Worm (Caenorhabditis elegans) whole organism, midembryonic: Measurements from ENCODE around the gene gos-28.

Source experiments
- T22C8.4 ChIP-seq: fragments of 200-800 bp; sonication (Bioruptor generic); IDR thresholded peaks from 2 replicates; pipeline ENCODE4 v1.3.6; 2022; ENCODE audit warnings: missing genetic modification characterization, missing compliant biosample characterization
- cog-1 ChIP-seq: sonication (generic microtip); optimal IDR thresholded peaks from 2 replicates; lab custom pipeline; 2016; ENCODE audit warnings: missing genetic modification characterization, missing compliant biosample characterization
- flt-1 ChIP-seq: fragments of 200-800 bp; sonication (Bioruptor generic); IDR thresholded peaks from 2 replicates; pipeline ENCODE4 v1.3.6; 2022; ENCODE audit warnings: missing genetic modification characterization, missing compliant biosample characterization
- klf-2 ChIP-seq: fragments of 200-800 bp; sonication (Bioruptor generic); conservative IDR thresholded peaks from 2 replicates; pipeline ENCODE4 v1.3.6; 2022; ENCODE audit warnings: missing genetic modification reagents, missing genetic modification characterization, missing compliant biosample characterization
- med-1 ChIP-seq: sonication (generic microtip); optimal IDR thresholded peaks from 2 replicates; lab custom pipeline; 2017; ENCODE audit warnings: missing genetic modification characterization, mild to moderate bottlenecking, missing compliant biosample characterization, antibody characterized with exemption, missing genetic modification reagents; ENCODE audit not compliant: insufficient read depth
- ref-1 ChIP-seq: fragments of 200-800 bp; sonication (Bioruptor generic); conservative IDR thresholded peaks from 2 replicates; pipeline ENCODE4 v1.3.6; 2022; ENCODE audit warnings: missing genetic modification reagents, missing genetic modification characterization, missing compliant biosample characterization
- tab-1 ChIP-seq: fragments of 200-800 bp; sonication (Bioruptor generic); IDR thresholded peaks from 2 replicates; pipeline ENCODE4 v1.3.6; 2022; ENCODE audit warnings: missing genetic modification characterization, missing compliant biosample characterization
- ztf-23 ChIP-seq: fragments of 200-800 bp; sonication (Bioruptor generic); IDR thresholded peaks from 2 replicates; pipeline ENCODE4 v1.3.6; 2022; ENCODE audit warnings: missing genetic modification reagents, missing genetic modification characterization, missing compliant biosample characterization
- ztf-29 ChIP-seq: fragments of 200-800 bp; sonication (Bioruptor generic); IDR thresholded peaks from 2 replicates; pipeline ENCODE4 v1.3.6; 2022; ENCODE audit warnings: missing genetic modification reagents, missing genetic modification characterization, missing compliant biosample characterization

The gos-28 gene

DNA sequence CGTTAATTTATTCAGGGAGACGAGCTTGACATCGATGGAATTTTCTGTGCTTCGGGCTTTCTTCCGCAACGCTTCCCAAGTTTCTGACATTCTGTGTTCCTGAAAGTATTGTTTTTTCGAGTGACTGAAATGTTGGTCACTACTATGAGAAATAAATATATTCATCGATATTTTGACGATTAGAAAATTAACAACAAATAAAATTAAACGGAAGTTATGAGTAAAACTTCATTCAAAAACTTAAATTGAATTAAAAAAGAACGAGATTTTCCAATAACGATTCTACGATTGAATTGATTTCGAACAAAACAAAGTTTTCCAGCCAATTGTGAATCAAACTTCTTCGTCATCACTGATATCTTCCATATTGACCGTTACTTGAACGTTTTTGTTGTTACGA is at the start of gene gos-28:
Gene gos-28 (minus strand): TSS at position 101 of the 400 bp plus-strand sequence.
- TF ChIP-seq med-1 (GFP tag; lab: Kevin White, UChicago) (no peak), ztf-29 (no peak), T22C8.4 (no peak), klf-2 (no peak), flt-1 (no peak), ztf-23 (GFP tag; lab: Robert Waterston, UW) (no peak), ref-1 (GFP tag; lab: Robert Waterston, UW) (no peak), tab-1 (GFP tag; lab: Robert Waterston, UW) (no peak), cog-1 (tag; lab: Kevin White, UChicago) (no peak)

ce11 chrIII:7397196-7397595 is 48.2 kb upstream of the gos-28 start:
- TF ChIP-seq ztf-23 (GFP tag; lab: Robert Waterston, UW), result no peak
- TF ChIP-seq med-1 (GFP tag; lab: Kevin White, UChicago), result no peak
- no peak for TF ChIP-seq ref-1 (GFP tag; lab: Robert Waterston, UW)
- no peak for TF ChIP-seq T22C8.4
- no peak for TF ChIP-seq klf-2
- no peak for TF ChIP-seq cog-1 (tag; lab: Kevin White, UChicago)
- TF ChIP-seq ztf-29, result no peak
- TF ChIP-seq tab-1 (GFP tag; lab: Robert Waterston, UW), result no peak
- TF ChIP-seq flt-1, result no peak

ce11 chrIII:7395354-7395753 is 46.4 kb upstream of the gos-28 start, which contains the start of gene lgc-50:
TSS of gene lgc-50 (minus strand) at chrIII:7395454.
- TF ChIP-seq ztf-23 (GFP tag; lab: Robert Waterston, UW) (no peak), flt-1 (no peak), med-1 (GFP tag; lab: Kevin White, UChicago) (no peak), ztf-29 (no peak), cog-1 (tag; lab: Kevin White, UChicago) (no peak)

- no peak for TF ChIP-seq ref-1 (GFP tag; lab: Robert Waterston, UW)
- 0 out of 2 replicates have a peak, but pooled peaks have one; percentile 33 for TF ChIP-seq ztf-23 (GFP tag; lab: Robert Waterston, UW)
- TF ChIP-seq flt-1, result no peak
These were observed 38.4 kb upstream of the gos-28 start for ce11 chrIII:7387359-7387758.

DNA sequence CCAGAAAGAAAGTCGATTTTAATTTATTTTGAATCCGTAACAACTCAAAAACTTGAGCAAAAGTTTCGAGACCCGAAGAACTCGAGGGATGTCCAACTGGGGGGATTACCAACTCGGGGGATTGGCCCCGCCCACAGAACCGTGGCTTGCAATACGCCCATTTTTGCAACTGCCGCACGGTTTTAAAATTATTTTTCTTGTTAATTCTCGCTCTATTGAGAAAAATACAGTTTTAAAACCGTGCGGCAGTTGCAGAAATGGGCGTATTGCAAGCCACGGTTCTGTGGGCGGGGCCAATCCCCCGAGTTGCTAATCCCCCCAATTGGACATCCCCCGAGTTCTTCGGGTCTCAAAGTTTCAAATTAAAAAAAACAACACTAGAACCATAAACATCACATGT is 37.6 kb upstream of the gos-28 start:
- TF ChIP-seq ztf-23 (GFP tag; lab: Robert Waterston, UW) (0 out of 2 replicates have a peak, but pooled peaks have one; percentile 37), flt-1 (0 out of 2 replicates have a peak, but pooled peaks have one; percentile 50)

DNA sequence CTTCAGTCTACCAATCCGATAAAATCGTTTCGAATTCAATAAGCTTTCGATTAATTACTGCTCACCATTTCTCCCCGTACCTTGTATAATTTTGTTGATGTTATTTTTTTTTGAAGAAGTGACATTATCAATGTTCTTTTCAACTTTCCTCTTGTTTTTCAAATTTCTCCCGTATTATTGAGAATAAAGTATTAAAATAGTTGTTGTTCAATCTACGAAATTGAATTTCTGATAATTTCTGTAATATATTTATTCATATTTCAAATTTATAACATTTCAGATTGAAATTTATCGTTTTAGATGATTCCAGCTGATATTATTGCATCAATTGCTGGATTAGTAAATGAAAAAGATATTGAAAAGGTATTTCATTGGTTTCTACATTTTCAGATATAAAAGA is 37.0 kb upstream of the gos-28 start, which contains the start of gene trd-1:
Gene trd-1 (plus strand): TSS at position 301 of the 400 bp plus-strand sequence.
- TF ChIP-seq ref-1 (GFP tag; lab: Robert Waterston, UW), result no peak
- TF ChIP-seq cog-1 (tag; lab: Kevin White, UChicago), result no peak
- TF ChIP-seq tab-1 (GFP tag; lab: Robert Waterston, UW), result no peak
- TF ChIP-seq med-1 (GFP tag; lab: Kevin White, UChicago), result no peak
- TF ChIP-seq ztf-23 (GFP tag; lab: Robert Waterston, UW), result no peak
- TF ChIP-seq klf-2, result no peak
- TF ChIP-seq ztf-29, result no peak
- no peak for TF ChIP-seq flt-1
- no peak for TF ChIP-seq T22C8.4

- TF ChIP-seq ztf-29 (no peak), ztf-23 (GFP tag; lab: Robert Waterston, UW) (no peak), med-1 (GFP tag; lab: Kevin White, UChicago) (no peak), tab-1 (GFP tag; lab: Robert Waterston, UW) (no peak), cog-1 (tag; lab: Kevin White, UChicago) (no peak)
These were observed 34.8 kb upstream of the gos-28 start, which contains the start of gene tbp-1 for ce11 chrIII:7383733-7384132. TSS of gene tbp-1 (plus strand) at chrIII:7384033.

DNA sequence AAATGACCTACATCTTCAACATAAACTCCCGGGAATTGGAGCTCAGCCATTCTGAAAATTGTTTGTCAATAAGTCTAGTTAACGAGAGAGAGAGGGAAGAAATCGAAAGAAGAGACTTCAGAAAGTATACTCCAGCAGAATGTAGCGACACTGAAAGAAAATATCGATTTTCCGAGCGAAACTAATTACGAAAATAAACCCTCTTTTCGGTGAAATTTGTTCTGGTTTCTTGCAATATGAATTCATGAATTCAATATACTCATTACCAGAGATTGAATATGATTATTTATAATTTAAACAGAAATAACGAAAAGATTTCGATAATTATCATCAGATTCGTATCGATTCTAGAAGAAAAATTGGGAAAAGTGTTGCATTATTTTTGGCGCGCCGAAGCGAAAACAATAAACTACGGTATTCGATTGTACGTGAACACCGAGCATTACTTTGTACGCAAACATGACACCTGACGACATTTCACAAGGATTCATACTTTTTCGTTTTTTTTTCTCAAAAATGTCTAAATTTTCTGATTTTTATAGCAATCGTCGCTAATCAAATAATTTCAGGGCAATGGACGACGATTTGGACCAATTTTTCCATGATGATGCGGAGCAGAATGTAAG is 32.7 kb upstream of the gos-28 start, which contains the start of the genes hmg-4 and T20B12.3:
Gene hmg-4 (minus strand): TSS at position 51 of the 626 bp plus-strand sequence.
Gene T20B12.3 (plus strand): TSS at position 570 of the 626 bp plus-strand sequence.
- TF ChIP-seq ztf-29 (no peak), ref-1 (GFP tag; lab: Robert Waterston, UW) (no peak), flt-1 (no peak), cog-1 (tag; lab: Kevin White, UChicago) (no peak)

DNA sequence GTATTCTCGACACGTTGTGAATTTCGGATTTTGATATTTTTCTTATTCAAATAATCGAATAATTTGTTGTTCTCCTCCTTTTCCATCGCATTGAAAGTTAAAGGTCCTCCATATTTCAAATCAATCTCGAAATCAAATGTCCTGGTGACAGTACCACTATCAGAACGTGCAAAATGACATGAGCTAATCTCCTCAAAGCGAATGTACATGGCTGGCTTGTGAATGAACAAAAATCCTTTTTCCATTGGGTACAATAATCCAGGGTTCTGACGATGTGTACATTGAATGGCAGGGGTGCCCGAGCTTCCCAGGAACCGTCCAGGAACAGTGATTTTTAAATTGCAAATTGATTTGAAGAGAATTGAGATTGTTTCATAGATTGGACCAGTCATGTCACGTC is 31.1 kb upstream of the gos-28 start:
- TF ChIP-seq med-1 (GFP tag; lab: Kevin White, UChicago) (no peak), ref-1 (GFP tag; lab: Robert Waterston, UW) (no peak), klf-2 (no peak), flt-1 (no peak), ztf-29 (no peak), cog-1 (tag; lab: Kevin White, UChicago) (no peak), T22C8.4 (no peak), tab-1 (GFP tag; lab: Robert Waterston, UW) (no peak), ztf-23 (GFP tag; lab: Robert Waterston, UW) (no peak)

DNA sequence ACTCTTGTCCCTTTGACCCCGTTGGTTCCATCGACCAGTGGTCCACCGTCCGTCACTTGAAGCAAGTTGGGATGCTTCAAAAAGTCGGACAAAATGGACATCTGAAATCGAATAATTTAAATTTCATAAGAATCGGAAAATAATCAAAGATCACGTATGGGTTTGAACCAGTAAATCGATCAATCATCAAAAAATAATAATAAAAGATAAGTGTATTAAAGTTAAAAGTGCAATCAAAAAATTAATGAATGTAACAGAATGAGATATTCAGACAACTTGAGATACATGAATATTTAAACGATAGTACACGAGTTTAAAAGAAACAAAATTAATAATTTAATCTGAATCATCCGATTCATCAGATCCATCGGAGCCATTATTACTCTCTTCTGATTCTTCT is 30.0 kb upstream of the gos-28 start, which contains the start of gene T20B12.7:
Gene T20B12.7 (minus strand): TSS at position 101 of the 400 bp plus-strand sequence.
- no peak for TF ChIP-seq T22C8.4
- no peak for TF ChIP-seq tab-1 (GFP tag; lab: Robert Waterston, UW)
- no peak for TF ChIP-seq ztf-23 (GFP tag; lab: Robert Waterston, UW)
- no peak for TF ChIP-seq ztf-29
- no peak for TF ChIP-seq klf-2
- no peak for TF ChIP-seq flt-1
- no peak for TF ChIP-seq med-1 (GFP tag; lab: Kevin White, UChicago)
- TF ChIP-seq cog-1 (tag; lab: Kevin White, UChicago), result no peak
- no peak for TF ChIP-seq ref-1 (GFP tag; lab: Robert Waterston, UW)
